Worm (Caenorhabditis elegans) whole organism, young adult: ENCODE data around the gene tctn-1.

Experiments
- B0019.2 ChIP-seq: fragments of 200-800 bp; sonication (Bioruptor generic); conservative IDR thresholded peaks from 2 replicates; pipeline ENCODE4 v1.3.6; 2022; ENCODE audit warnings: missing genetic modification reagents, missing genetic modification characterization, missing compliant biosample characterization
- F10E7.11 ChIP-seq: sonication (generic microtip); optimal IDR thresholded peaks from 2 replicates; lab custom pipeline; 2017; ENCODE audit warnings: mild to moderate bottlenecking, missing genetic modification characterization, moderate library complexity, missing compliant biosample characterization
- F49E8.2 ChIP-seq: sonication (generic microtip); optimal IDR thresholded peaks from 3 replicates; lab custom pipeline; 2017; ENCODE audit warnings: missing genetic modification characterization, mild to moderate bottlenecking, missing compliant biosample characterization, antibody characterized with exemption, moderate library complexity; ENCODE audit not compliant: insufficient read depth
- Y53F4B.3 ChIP-seq: fragments of 200-800 bp; sonication (Bioruptor generic); IDR thresholded peaks from 2 replicates; pipeline ENCODE4 v1.3.6; 2022; ENCODE audit warnings: missing genetic modification reagents, missing genetic modification characterization, missing compliant biosample characterization
- ama-1 ChIP-seq, 3 experiments: fragments of 150-350 bp in 1 of 3; sonication (generic microtip) in 2 of 3; optimal IDR thresholded peaks; 2 replicates each; lab custom pipeline; 2014 to 2018; ENCODE audit warnings: missing biosample characterization in 2 of 3, missing genetic modification characterization in 2 of 3, missing genetic modification reagents in 2 of 3
- atf-7 ChIP-seq: sonication (generic microtip); optimal IDR thresholded peaks from 2 replicates; lab custom pipeline; 2017; ENCODE audit warnings: mild to moderate bottlenecking, missing genetic modification characterization, missing compliant biosample characterization
- attf-6 ChIP-seq: fragments of 200-800 bp; sonication (Bioruptor generic); IDR thresholded peaks from 2 replicates; pipeline ENCODE4 v1.3.6; 2022; ENCODE audit warnings: missing genetic modification reagents, missing genetic modification characterization, missing compliant biosample characterization
- egrh-3 ChIP-seq: fragments of 200-800 bp; sonication (Bioruptor generic); IDR thresholded peaks from 2 replicates; pipeline ENCODE4 v1.3.6; 2022; ENCODE audit warnings: missing genetic modification reagents, missing genetic modification characterization, missing compliant biosample characterization
- ets-4 ChIP-seq: fragments of 200-800 bp; sonication (Bioruptor generic); optimal IDR thresholded peaks from 2 replicates; lab custom pipeline; 2018; ENCODE audit warnings: mild to moderate bottlenecking, missing genetic modification characterization, missing compliant biosample characterization
- hlh-12 ChIP-seq: sonication (generic microtip); optimal IDR thresholded peaks from 2 replicates; lab custom pipeline; 2016; ENCODE audit warnings: missing genetic modification characterization, missing compliant biosample characterization
- lin-26 ChIP-seq: fragments of 200-800 bp; sonication (Bioruptor generic); IDR thresholded peaks from 2 replicates; pipeline ENCODE4 v1.3.6; 2022; ENCODE audit warnings: missing genetic modification reagents, missing genetic modification characterization, missing compliant biosample characterization
- madf-10 ChIP-seq: sonication (generic microtip); optimal IDR thresholded peaks from 2 replicates; lab custom pipeline; 2016; ENCODE audit warnings: mild to moderate bottlenecking, missing genetic modification characterization, missing compliant biosample characterization
- rpc-1 ChIP-seq, 2 experiments: fragments of 150-350 bp in 1 of 2; sonication (generic microtip) in 1 of 2; optimal IDR thresholded peaks; 2 replicates each; lab custom pipeline; 2014 to 2018; ENCODE audit warnings: missing biosample characterization in 1 of 2, missing genetic modification characterization in 1 of 2, missing genetic modification reagents in 1 of 2, missing genotype in 1 of 2
- unc-62 ChIP-seq: fragments of 150-350 bp; optimal IDR thresholded peaks from 2 replicates; lab custom pipeline; 2014; ENCODE audit warnings: missing biosample characterization, missing genetic modification reagents, missing genetic modification characterization

DNA sequence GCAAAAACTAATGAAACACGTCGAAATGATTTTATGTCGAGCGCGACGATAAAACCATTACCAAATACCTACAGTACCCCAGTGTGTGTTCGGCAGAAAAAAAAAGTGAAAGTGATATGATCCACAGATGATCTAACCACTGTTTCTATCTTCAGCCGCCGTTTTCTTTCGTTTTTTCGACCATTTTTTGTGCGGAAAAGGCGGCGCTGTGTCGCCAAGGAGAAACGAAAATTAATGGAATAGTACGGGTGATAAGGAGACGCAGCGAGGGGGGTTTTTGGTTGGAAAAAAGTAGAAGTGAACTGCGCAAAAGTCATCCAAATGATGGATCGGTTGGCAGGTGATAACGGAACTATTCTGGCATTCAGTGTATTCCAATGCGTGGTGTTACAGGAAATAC, 47.5 kb upstream of the tctn-1 start:
- TF ChIP-seq madf-10 (tag; lab: Kevin White, UChicago) (no peak), F49E8.2 (tag; lab: Kevin White, UChicago) (no peak), ama-1 (optimal IDR thresholded peaks at IDR 0.05; lab: Kevin White, UChicago) (no peak), ama-1 (GFP tag; optimal IDR thresholded peaks at IDR 0.05; lab: Kevin White, UChicago) (no peak), unc-62 (GFP tag; lab: Kevin White, UChicago) (no peak), atf-7 (tag; lab: Kevin White, UChicago) (no peak), egrh-3 (GFP tag; lab: Robert Waterston, UW) (no peak), hlh-12 (tag; lab: Kevin White, UChicago) (no peak), lin-26 (no peak), ets-4 (no peak), Y53F4B.3 (GFP tag; lab: Robert Waterston, UW) (no peak), rpc-1 (optimal IDR thresholded peaks at IDR 0.05; lab: Kevin White, UChicago) (no peak), rpc-1 (tag; optimal IDR thresholded peaks at IDR 0.05; lab: Kevin White, UChicago) (no peak), attf-6 (GFP tag; lab: Robert Waterston, UW) (no peak), F10E7.11 (tag; lab: Kevin White, UChicago) (no peak), B0019.2 (GFP tag; lab: Robert Waterston, UW) (no peak)
